Fruit fly (Drosophila melanogaster): ENCODE measurements around the gene Irc.

The Irc gene

dm6 chr3R:17016193-17016592 is 13.5 kb downstream of the Irc start:
- no peak for TF ChIP-seq CG8478 (optimal IDR thresholded peaks at IDR 0.05)
- no peak for TF ChIP-seq CTCF (optimal IDR thresholded peaks at IDR 0.05)

DNA sequence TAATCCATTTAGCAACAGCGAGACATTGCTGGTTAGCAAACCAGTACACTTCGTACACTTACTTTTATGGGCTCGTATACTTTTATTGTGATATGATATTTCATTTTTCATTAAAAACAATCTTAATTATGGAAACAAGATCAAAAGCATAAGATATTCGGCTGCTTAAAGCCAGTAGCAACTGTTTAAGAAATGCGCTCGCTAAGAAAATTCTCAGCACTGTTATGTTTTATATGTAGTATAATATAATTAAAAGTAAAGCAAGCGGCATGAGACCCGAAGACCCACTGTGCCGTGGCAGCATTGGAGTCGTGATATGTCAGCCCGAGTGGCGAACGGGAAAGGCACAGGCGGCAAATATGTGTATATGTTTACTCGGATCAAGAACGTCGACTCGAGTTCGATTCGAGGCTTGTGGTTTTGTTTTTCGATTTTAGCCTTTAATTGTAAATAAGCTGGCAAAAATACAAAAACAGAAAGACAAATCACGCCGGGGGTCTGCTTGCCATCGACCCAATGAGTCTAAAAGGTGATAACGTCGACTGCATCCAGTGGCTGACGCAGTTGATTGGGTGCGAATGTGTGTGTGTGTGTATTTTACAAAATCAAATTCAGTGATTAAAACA is 16.3 kb downstream of the Irc start:
- no peak for TF ChIP-seq CG8478 (optimal IDR thresholded peaks at IDR 0.05)
- TF ChIP-seq CTCF (optimal IDR thresholded peaks at IDR 0.05), result no peak

DNA sequence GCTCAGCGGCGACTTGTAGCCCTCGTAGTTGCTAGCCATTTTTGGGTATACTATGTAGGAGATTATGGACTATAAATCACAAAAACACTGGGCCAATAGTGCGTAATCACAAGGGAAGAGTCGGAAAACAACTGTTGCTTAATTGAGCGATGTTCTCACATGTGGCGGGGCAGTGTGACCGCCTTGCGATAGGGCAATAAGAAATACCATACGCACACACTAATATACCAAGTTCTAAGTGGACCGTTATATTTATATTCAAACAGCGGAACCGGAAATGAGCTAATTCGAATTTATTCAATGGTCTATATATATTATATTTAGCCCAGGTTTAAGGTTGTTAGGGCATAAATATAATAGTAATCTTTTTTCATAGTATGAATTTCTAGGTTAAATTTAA is 18.3 kb downstream of the Irc start, which contains the start of gene Adsl:
Adsl (minus strand) TSS at position 165 of the 400 bp plus-strand sequence.
- TF ChIP-seq CG8478 (optimal IDR thresholded peaks at IDR 0.05), result no peak
- TF ChIP-seq CTCF (optimal IDR thresholded peaks at IDR 0.05), result no peak

DNA sequence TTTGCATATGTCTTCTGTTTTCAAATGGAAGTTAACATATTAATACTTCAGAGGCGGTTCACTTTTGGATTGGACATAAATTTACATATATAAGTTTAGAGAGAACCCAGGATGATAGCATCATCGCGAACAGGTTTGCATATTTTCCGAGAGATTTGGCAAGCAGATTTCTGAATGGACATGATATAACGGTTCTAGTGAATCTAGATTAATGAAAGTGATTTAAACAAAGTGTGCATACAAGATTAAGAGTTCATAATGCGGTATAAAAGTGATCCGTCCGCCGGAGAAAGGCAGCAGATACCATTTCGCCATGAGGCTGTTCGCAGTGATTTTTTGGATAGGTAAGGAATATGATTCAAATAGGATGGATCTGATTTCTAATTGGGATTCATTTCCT is 25.7 kb downstream of the Irc start, which contains the start of gene CG5225:
CG5225 (plus strand) TSS at position 301 of the 400 bp plus-strand sequence.
- TF ChIP-seq CG8478 (optimal IDR thresholded peaks at IDR 0.05) (no peak), CTCF (optimal IDR thresholded peaks at IDR 0.05) (no peak)

DNA sequence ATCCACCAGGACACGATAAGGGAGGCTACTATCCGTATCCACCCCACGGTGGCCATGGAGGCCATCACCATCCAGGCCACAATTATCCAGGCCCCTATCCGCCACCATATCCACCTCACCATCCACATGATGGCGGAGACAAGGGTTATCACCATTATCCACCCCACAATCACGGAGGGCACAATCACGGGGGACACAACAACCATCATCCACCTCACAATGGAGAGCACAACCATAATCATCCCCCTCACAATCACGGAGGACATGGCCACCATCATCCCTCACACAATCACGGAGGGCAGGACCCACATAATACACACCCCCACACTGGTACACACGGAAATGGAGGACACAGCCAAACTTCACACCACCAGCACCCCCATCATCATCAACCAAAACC is 27.1 kb downstream of the Irc start:
- no peak for TF ChIP-seq CG8478 (optimal IDR thresholded peaks at IDR 0.05)
- no peak for TF ChIP-seq CTCF (optimal IDR thresholded peaks at IDR 0.05)

dm6 chr3R:17031502-17031901 is 28.8 kb downstream of the Irc start, which contains the start of gene CG31268:
TSS of gene CG31268 (plus strand) at chr3R:17031802.
- TF ChIP-seq CG8478 (optimal IDR thresholded peaks at IDR 0.05) (no peak), CTCF (optimal IDR thresholded peaks at IDR 0.05) (no peak)

dm6 chr3R:17035945-17036344 is 33.3 kb downstream of the Irc start, which contains the start of gene CG4009:
TSS of gene CG4009 (minus strand) at chr3R:17036045.
- TF ChIP-seq CTCF (optimal IDR thresholded peaks at IDR 0.05) (no peak), CG8478 (optimal IDR thresholded peaks at IDR 0.05) (no peak)

DNA sequence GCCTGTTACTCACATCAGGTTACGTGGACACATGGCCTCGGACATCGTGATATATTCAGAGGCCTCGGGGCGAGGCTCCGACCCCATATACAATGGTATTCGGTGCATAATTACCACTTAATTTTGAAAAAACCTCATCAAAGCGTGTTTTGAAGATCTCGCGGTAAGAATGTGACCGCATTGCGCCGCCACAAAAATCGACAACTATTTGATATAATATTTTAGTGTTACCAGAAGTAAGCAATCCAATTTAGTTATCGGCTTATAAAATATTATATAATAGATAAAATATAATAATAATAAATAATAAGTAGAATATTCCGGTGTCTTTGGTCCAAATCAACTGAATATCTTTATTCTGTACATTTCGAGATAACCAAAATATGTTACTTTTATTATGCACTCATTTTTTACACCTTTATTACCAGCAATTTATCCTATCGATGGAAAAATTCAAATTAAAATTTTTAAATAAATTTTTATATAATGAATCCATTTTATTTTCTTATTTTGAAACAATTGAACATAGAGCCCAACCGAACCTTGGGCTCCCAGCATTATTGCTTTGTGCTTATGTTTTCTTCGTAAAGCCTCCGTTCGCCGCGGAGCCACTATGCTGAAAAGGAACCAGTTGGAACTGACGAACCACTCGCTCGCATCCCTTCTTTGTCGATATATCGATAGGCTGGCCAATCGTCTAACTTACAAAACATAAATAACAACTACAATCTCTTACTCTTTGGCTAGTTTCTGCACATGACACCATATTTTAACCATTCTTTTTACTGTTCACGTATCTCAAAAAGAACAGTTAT is 37.5 kb downstream of the Irc start, which contains the start of the genes CG18213 and Trm7-32:
CG18213 (minus strand) TSS at position 211 of the 815 bp plus-strand sequence.
Trm7-32 (plus strand) TSS at position 690 of the 815 bp plus-strand sequence.
- TF ChIP-seq CG8478 (optimal IDR thresholded peaks at IDR 0.05) (no peak), CTCF (optimal IDR thresholded peaks at IDR 0.05) (peak in 1 of 2 experiments; percentile 17)

dm6 chr3R:17042838-17043569 is 40.3 kb downstream of the Irc start, which contains the start of the genes bdwf and Patr-1:
TSS of gene bdwf (minus strand) at chr3R:17043136.
TSS of gene Patr-1 (plus strand) at chr3R:17043564.
- TF ChIP-seq CG8478 (optimal IDR thresholded peaks at IDR 0.05), result no peak
- TF ChIP-seq CTCF (optimal IDR thresholded peaks at IDR 0.05), result no peak

DNA sequence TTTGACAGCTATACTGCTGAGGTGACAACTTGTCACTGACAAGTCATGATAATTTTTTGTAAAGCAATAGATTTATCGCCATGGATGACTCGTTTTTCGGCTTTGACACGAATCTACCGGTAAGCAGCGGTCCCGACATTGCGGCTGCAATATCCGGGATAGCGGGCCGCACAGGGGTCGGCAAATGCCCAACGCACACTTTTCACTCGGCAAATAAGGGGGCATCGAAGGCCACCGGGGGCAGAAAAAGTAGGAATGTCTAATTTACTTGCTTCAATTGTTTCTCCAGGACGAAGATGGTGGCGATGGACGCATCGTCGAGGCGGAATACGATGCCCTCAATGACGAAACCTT is 40.9 kb downstream of the Irc start:
- no peak for TF ChIP-seq CTCF (optimal IDR thresholded peaks at IDR 0.05)
- no peak for TF ChIP-seq CG8478 (optimal IDR thresholded peaks at IDR 0.05)

- TF ChIP-seq CG8478 (optimal IDR thresholded peaks at IDR 0.05), result no peak
- no peak for TF ChIP-seq CTCF (optimal IDR thresholded peaks at IDR 0.05)
Measured at dm6 chr3R:17048867-17049266, 46.2 kb downstream of the Irc start.

DNA sequence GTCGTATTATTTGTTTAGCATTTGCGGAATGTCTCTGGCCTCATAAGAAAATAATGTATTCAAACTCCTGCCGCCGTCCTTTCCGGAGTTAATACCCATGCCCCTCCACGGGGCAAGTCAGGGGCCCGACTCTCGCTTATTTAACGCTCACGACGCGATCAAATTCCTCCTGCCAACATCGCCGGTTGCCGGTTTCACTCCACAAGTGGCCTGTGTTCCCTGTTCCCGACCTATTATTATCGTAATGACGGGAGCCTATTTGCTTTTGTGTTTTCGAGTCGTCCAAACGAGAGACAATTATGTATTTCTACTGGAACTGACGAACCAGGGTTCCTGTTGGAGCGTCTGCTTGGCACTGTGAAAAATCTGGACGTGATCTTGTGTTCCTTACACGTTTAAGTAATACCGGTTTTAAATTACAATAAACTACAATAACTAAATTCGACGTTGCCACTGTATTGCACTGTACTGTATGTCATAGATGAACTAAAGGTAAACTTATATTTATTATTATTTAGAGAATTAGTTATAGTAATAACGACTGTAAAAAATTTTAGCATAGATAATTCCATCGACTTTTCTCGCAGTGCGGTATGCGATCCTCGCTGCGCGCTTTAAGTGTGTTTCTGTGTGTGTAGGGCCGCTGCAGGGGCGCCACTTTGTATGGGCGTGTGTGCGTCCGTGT is 49.9 kb downstream of the Irc start:
- TF ChIP-seq CTCF (optimal IDR thresholded peaks at IDR 0.05) (no peak), CG8478 (optimal IDR thresholded peaks at IDR 0.05) (no peak)

dm6 chr3R:17053415-17054177 is 50.9 kb downstream of the Irc start, which contains the start of gene Dad:
TSS of gene Dad (plus strand) at chr3R:17054007.
- TF ChIP-seq CG8478 (optimal IDR thresholded peaks at IDR 0.05), result no peak
- no peak for TF ChIP-seq CTCF (optimal IDR thresholded peaks at IDR 0.05)

- TF ChIP-seq CTCF (optimal IDR thresholded peaks at IDR 0.05), result no peak
- TF ChIP-seq CG8478 (optimal IDR thresholded peaks at IDR 0.05), result no peak
Measured at dm6 chr3R:17054528-17054927, 51.9 kb downstream of the Irc start.
